Fruit fly (Drosophila melanogaster): Measurements from ENCODE around the gene CG45690.
A peak's percentile ranks its signal among the peaks of the same experiment; 100 is the strongest.

- no peak for TF ChIP-seq Vsx2 (GFP tag; optimal IDR thresholded peaks at IDR 0.05; ENCODE audit: partially characterized antibody)
- TF ChIP-seq Hr83 (GFP tag; optimal IDR thresholded peaks at IDR 0.05; ENCODE audit: poor library complexity, severe bottlenecking): no peak
- peak; percentile 2 for TF ChIP-seq psq (GFP tag; optimal IDR thresholded peaks at IDR 0.05)
- no peak for TF ChIP-seq Rel (GFP tag; optimal IDR thresholded peaks at IDR 0.05)
- no peak for TF ChIP-seq Rel (tag; optimal IDR thresholded peaks at IDR 0.05)
- TF ChIP-seq Hnf4 (GFP tag; optimal IDR thresholded peaks at IDR 0.05): no peak
Measured at dm6 chr2L:10672989-10673388, 14.9 kb downstream of the CG45690 start.
